Worm (Caenorhabditis elegans): ENCODE results near the gene F48F7.5.
A peak's percentile ranks its signal among the peaks of the same experiment; 100 is the strongest.

The F48F7.5 gene

ce11 chrX:14024400-14024953 is 49.0 kb downstream of the F48F7.5 start:
- TF ChIP-seq nfya-1 (tag; optimal IDR thresholded peaks at IDR 0.05; ENCODE audit: insufficient read depth) (peak; percentile 15), pha-4 (tag; optimal IDR thresholded peaks at IDR 0.05) (peak; percentile 65), lin-39 (tag; optimal IDR thresholded peaks at IDR 0.05) (peak; percentile 53), nhr-237 (tag; optimal IDR thresholded peaks at IDR 0.05) (no peak), elt-2 (tag; optimal IDR thresholded peaks at IDR 0.05) (peak; percentile 59), snpc-4 (tag; optimal IDR thresholded peaks at IDR 0.05) (no peak)

Data from whole organism, L3 larva.